Fruit fly (Drosophila melanogaster): Measurements from ENCODE around the gene drn.
A peak's percentile ranks its signal among the peaks of the same experiment; 100 is the strongest.

drn gene

dm6 chr3R:9397890-9398289, 57.9 kb downstream of the drn start, which contains the start of gene Or85f:
TSS of gene Or85f (plus strand) at chr3R:9398190.
- TF ChIP-seq CG14711 (tag; optimal IDR thresholded peaks at IDR 0.05) (no peak), CG1620 (GFP tag; optimal IDR thresholded peaks at IDR 0.05) (no peak), ovo (GFP tag; optimal IDR thresholded peaks at IDR 0.05) (no peak), toe (GFP tag; optimal IDR thresholded peaks at IDR 0.05) (no peak), CG11617 (GFP tag; optimal IDR thresholded peaks at IDR 0.05) (no peak), tj (GFP tag; optimal IDR thresholded peaks at IDR 0.05) (no peak)

dm6 chr3R:9399074-9399473, 59.1 kb downstream of the drn start:
- no peak for TF ChIP-seq CG11617 (GFP tag; optimal IDR thresholded peaks at IDR 0.05)
- no peak for TF ChIP-seq cnc (optimal IDR thresholded peaks at IDR 0.05)
- no peak for TF ChIP-seq Mnt (GFP tag; optimal IDR thresholded peaks at IDR 0.05)
- TF ChIP-seq Hr96 (GFP tag; optimal IDR thresholded peaks at IDR 0.05), result no peak
- TF ChIP-seq pad (GFP tag; optimal IDR thresholded peaks at IDR 0.05), result no peak
- TF ChIP-seq kay (GFP tag; ENCODE audit: borderline replicate concordance), result no peak
- no peak for TF ChIP-seq Clk (GFP tag; optimal IDR thresholded peaks at IDR 0.05)
- no peak for TF ChIP-seq CG7101 (tag; optimal IDR thresholded peaks at IDR 0.05)
- TF ChIP-seq CG14711 (tag; optimal IDR thresholded peaks at IDR 0.05), result no peak
- no peak for TF ChIP-seq Crg-1 (GFP tag; optimal IDR thresholded peaks at IDR 0.05)
- no peak for TF ChIP-seq ovo (GFP tag; optimal IDR thresholded peaks at IDR 0.05)
- no peak for TF ChIP-seq bab1 (GFP tag; optimal IDR thresholded peaks at IDR 0.05)
- no peak for TF ChIP-seq CG5204 (GFP tag; optimal IDR thresholded peaks at IDR 0.05)
- no peak for TF ChIP-seq cic (GFP tag; optimal IDR thresholded peaks at IDR 0.05)
- no peak for TF ChIP-seq CG1620 (GFP tag; optimal IDR thresholded peaks at IDR 0.05)
- no peak for TF ChIP-seq CG7045 (GFP tag; optimal IDR thresholded peaks at IDR 0.05)
- TF ChIP-seq tj (GFP tag; optimal IDR thresholded peaks at IDR 0.05), result no peak

dm6 chr3R:9399951-9400392, 60.0 kb downstream of the drn start, which contains the start of gene CG34117:
TSS of gene CG34117 (minus strand) at chr3R:9400053.
- TF ChIP-seq Mnt (GFP tag; optimal IDR thresholded peaks at IDR 0.05) (peak; percentile 62), cic (GFP tag; optimal IDR thresholded peaks at IDR 0.05) (no peak), Crg-1 (GFP tag; optimal IDR thresholded peaks at IDR 0.05) (peak; percentile 70), CG14711 (tag; optimal IDR thresholded peaks at IDR 0.05) (peak; percentile 84), CG12768 (GFP tag; optimal IDR thresholded peaks at IDR 0.05) (peak; percentile 72), CG7101 (tag; optimal IDR thresholded peaks at IDR 0.05) (peak; percentile 89), bab1 (GFP tag; optimal IDR thresholded peaks at IDR 0.05) (peak; percentile 93), CG33017 (tag; optimal IDR thresholded peaks at IDR 0.05) (peak; percentile 76), CG7045 (GFP tag; optimal IDR thresholded peaks at IDR 0.05) (peak; percentile 65), kay (GFP tag; ENCODE audit: borderline replicate concordance) (no peak), CG5204 (GFP tag; optimal IDR thresholded peaks at IDR 0.05) (peak; percentile 52), Clk (GFP tag; optimal IDR thresholded peaks at IDR 0.05) (peak; percentile 5), ovo (GFP tag; optimal IDR thresholded peaks at IDR 0.05) (no peak), CG11617 (GFP tag; optimal IDR thresholded peaks at IDR 0.05) (peak; percentile 82), tj (GFP tag; optimal IDR thresholded peaks at IDR 0.05) (peak; percentile 52), pad (GFP tag; optimal IDR thresholded peaks at IDR 0.05) (peak; percentile 56), cnc (optimal IDR thresholded peaks at IDR 0.05) (no peak), CG1620 (GFP tag; optimal IDR thresholded peaks at IDR 0.05) (peak; percentile 69), Hr96 (GFP tag; optimal IDR thresholded peaks at IDR 0.05) (peak; percentile 34), toe (GFP tag; optimal IDR thresholded peaks at IDR 0.05) (peak; percentile 62)

dm6 chr3R:9401127-9401603, 61.1 kb downstream of the drn start, which contains the start of the genes RpL34b and CG8132:
TSS of gene RpL34b (minus strand) at chr3R:9401226.
TSS of gene CG8132 (plus strand) at chr3R:9401495.
- TF ChIP-seq CG14711 (tag; optimal IDR thresholded peaks at IDR 0.05), result peak; percentile 94
- TF ChIP-seq kay (GFP tag; ENCODE audit: borderline replicate concordance), result no peak
- peak; percentile 98 for TF ChIP-seq CG7101 (tag; optimal IDR thresholded peaks at IDR 0.05)
- peak; percentile 97 for TF ChIP-seq CG33017 (tag; optimal IDR thresholded peaks at IDR 0.05)
- TF ChIP-seq tj (GFP tag; optimal IDR thresholded peaks at IDR 0.05), result peak; percentile 87
- TF ChIP-seq toe (GFP tag; optimal IDR thresholded peaks at IDR 0.05), result peak; percentile 97
- peak; percentile 95 for TF ChIP-seq CG7045 (GFP tag; optimal IDR thresholded peaks at IDR 0.05)
- peak; percentile 98 for TF ChIP-seq Hr96 (GFP tag; optimal IDR thresholded peaks at IDR 0.05)
- peak; percentile 97 for TF ChIP-seq Crg-1 (GFP tag; optimal IDR thresholded peaks at IDR 0.05)
- TF ChIP-seq Mnt (GFP tag; optimal IDR thresholded peaks at IDR 0.05), result peak; percentile 100
- peak; percentile 95 for TF ChIP-seq CG12768 (GFP tag; optimal IDR thresholded peaks at IDR 0.05)
- TF ChIP-seq bab1 (GFP tag; optimal IDR thresholded peaks at IDR 0.05), result peak; percentile 97
- TF ChIP-seq CG1620 (GFP tag; optimal IDR thresholded peaks at IDR 0.05), result peak; percentile 99
- TF ChIP-seq CG11617 (GFP tag; optimal IDR thresholded peaks at IDR 0.05), result peak; percentile 97
- peak; percentile 91 for TF ChIP-seq pad (GFP tag; optimal IDR thresholded peaks at IDR 0.05)
- TF ChIP-seq cic (GFP tag; optimal IDR thresholded peaks at IDR 0.05), result peak; percentile 88
- TF ChIP-seq Clk (GFP tag; optimal IDR thresholded peaks at IDR 0.05), result peak; percentile 94
- TF ChIP-seq CG5204 (GFP tag; optimal IDR thresholded peaks at IDR 0.05), result peak; percentile 96
- peak; percentile 98 for TF ChIP-seq ovo (GFP tag; optimal IDR thresholded peaks at IDR 0.05)
- TF ChIP-seq cnc (optimal IDR thresholded peaks at IDR 0.05), result no peak

dm6 chr3R:9404104-9404512, 64.1 kb downstream of the drn start, which contains the start of the genes CG9356, BBIP1 and CG8135:
TSS of gene CG9356 (minus strand) at chr3R:9404269.
TSS of gene BBIP1 (plus strand) at chr3R:9404385.
TSS of gene CG8135 (plus strand) at chr3R:9404385.
- TF ChIP-seq Crg-1 (GFP tag; optimal IDR thresholded peaks at IDR 0.05) (peak; percentile 76), Hr96 (GFP tag; optimal IDR thresholded peaks at IDR 0.05) (no peak), Mnt (GFP tag; optimal IDR thresholded peaks at IDR 0.05) (peak; percentile 89), CG7045 (GFP tag; optimal IDR thresholded peaks at IDR 0.05) (peak; percentile 49), CG33017 (tag; optimal IDR thresholded peaks at IDR 0.05) (peak; percentile 36), tj (GFP tag; optimal IDR thresholded peaks at IDR 0.05) (peak; percentile 95), CG11617 (GFP tag; optimal IDR thresholded peaks at IDR 0.05) (peak; percentile 83), cnc (optimal IDR thresholded peaks at IDR 0.05) (no peak), toe (GFP tag; optimal IDR thresholded peaks at IDR 0.05) (peak; percentile 81), Clk (GFP tag; optimal IDR thresholded peaks at IDR 0.05) (peak; percentile 19), kay (GFP tag; ENCODE audit: borderline replicate concordance) (no peak), CG12768 (GFP tag; optimal IDR thresholded peaks at IDR 0.05) (peak; percentile 76), pad (GFP tag; optimal IDR thresholded peaks at IDR 0.05) (peak; percentile 59), CG7101 (tag; optimal IDR thresholded peaks at IDR 0.05) (peak; percentile 78), cic (GFP tag; optimal IDR thresholded peaks at IDR 0.05) (peak; percentile 62), CG1620 (GFP tag; optimal IDR thresholded peaks at IDR 0.05) (peak; percentile 89), CG14711 (tag; optimal IDR thresholded peaks at IDR 0.05) (peak; percentile 79), bab1 (GFP tag; optimal IDR thresholded peaks at IDR 0.05) (peak; percentile 87), CG5204 (GFP tag; optimal IDR thresholded peaks at IDR 0.05) (no peak), ovo (GFP tag; optimal IDR thresholded peaks at IDR 0.05) (peak; percentile 73)

Measured in whole organism, adult.